Worm (Caenorhabditis elegans): ENCODE results near the gene ctr-9.
A peak's percentile ranks its signal among the peaks of the same experiment; 100 is the strongest.

Gene ctr-9

DNA sequence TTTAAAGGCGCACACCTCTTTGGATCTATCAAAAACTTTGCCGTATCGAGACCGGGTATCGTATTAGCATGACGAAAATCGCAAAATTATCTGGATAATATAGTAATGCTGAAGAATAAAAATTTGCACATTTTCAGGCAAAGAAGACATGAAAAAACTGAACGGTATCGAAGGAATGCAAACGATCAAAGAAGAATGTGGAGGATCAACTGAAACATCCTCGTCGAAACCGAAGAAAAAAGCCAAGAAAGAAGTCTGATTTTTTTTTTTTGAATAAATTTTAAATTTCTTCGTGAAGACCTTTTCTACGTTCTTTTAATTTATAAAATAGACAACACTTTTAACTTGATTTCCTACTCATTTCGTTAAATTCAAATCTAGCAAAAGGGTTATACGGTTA, 53.6 kb downstream of the ctr-9 start, which contains the start of gene ZK1098.12:
Gene ZK1098.12, plus strand, starts transcription at position 301 of the 400 bp plus-strand sequence.
- no peak for TF ChIP-seq efl-1 (optimal IDR thresholded peaks at IDR 0.05)
- TF ChIP-seq efl-1 (GFP tag; optimal IDR thresholded peaks at IDR 0.05 in 1 of 2): peak in 1 of 2 experiments; percentile 76
- TF ChIP-seq nhr-85 (tag): no peak

- TF ChIP-seq C34B4.2 (tag; optimal IDR thresholded peaks at IDR 0.05): no peak
- TF ChIP-seq elt-3 (tag; optimal IDR thresholded peaks at IDR 0.05): peak in 2 of 6 experiments; percentile 29 to 54
- no peak for TF ChIP-seq vab-15 (tag; optimal IDR thresholded peaks at IDR 0.05)
- TF ChIP-seq Y116A8C.19 (tag; optimal IDR thresholded peaks at IDR 0.05; ENCODE audit: borderline replicate concordance): no peak
- TF ChIP-seq efl-1 (optimal IDR thresholded peaks at IDR 0.05): peak; percentile 85 to 88
- peak; percentile 82 to 98 for TF ChIP-seq efl-1 (GFP tag; optimal IDR thresholded peaks at IDR 0.05 in 1 of 2)
- peak; percentile 92 for TF ChIP-seq unc-86 (tag; optimal IDR thresholded peaks at IDR 0.05)
- TF ChIP-seq nhr-20 (tag; optimal IDR thresholded peaks at IDR 0.05): peak; percentile 90
- peak; percentile 76 for TF ChIP-seq jun-1 (tag; optimal IDR thresholded peaks at IDR 0.05)
- peak; percentile 95 for TF ChIP-seq mep-1 (tag; optimal IDR thresholded peaks at IDR 0.05)
- TF ChIP-seq fos-1 (tag; optimal IDR thresholded peaks at IDR 0.05): peak; percentile 77
- peak; percentile 87 for TF ChIP-seq nhr-19 (GFP tag; conservative IDR thresholded peaks at IDR 0.05)
- TF ChIP-seq nhr-12 (tag; optimal IDR thresholded peaks at IDR 0.05): no peak
- TF ChIP-seq alr-1 (tag; optimal IDR thresholded peaks at IDR 0.05; ENCODE audit: borderline replicate concordance): no peak
- TF ChIP-seq grh-1 (GFP tag; IDR thresholded peaks at IDR 0.05): no peak; the same call in 1 of the 2 replicates
- peak; percentile 85 for TF ChIP-seq ceh-8 (GFP tag; optimal IDR thresholded peaks at IDR 0.05)
- TF ChIP-seq fkh-8 (tag; optimal IDR thresholded peaks at IDR 0.05): peak; percentile 90
- TF ChIP-seq unc-30 (tag; optimal IDR thresholded peaks at IDR 0.05): no peak
- TF ChIP-seq lir-3 (tag; optimal IDR thresholded peaks at IDR 0.05; ENCODE audit: poor library complexity): peak; percentile 79
- peak; percentile 95 for TF ChIP-seq nhr-71 (tag; optimal IDR thresholded peaks at IDR 0.05)
- peak; percentile 69 for TF ChIP-seq pax-3 (tag; optimal IDR thresholded peaks at IDR 0.05)
- TF ChIP-seq snpc-4 (tag; optimal IDR thresholded peaks at IDR 0.05): peak; percentile 73
- TF ChIP-seq nhr-85 (tag): peak; percentile 88
- no peak for TF ChIP-seq hlh-4 (tag; optimal IDR thresholded peaks at IDR 0.05)
- TF ChIP-seq skn-1 (tag; optimal IDR thresholded peaks at IDR 0.05): peak; percentile 87
- TF ChIP-seq C16A3.4 (tag; optimal IDR thresholded peaks at IDR 0.05): peak; percentile 85
- peak; percentile 93 for TF ChIP-seq tbx-2 (tag; optimal IDR thresholded peaks at IDR 0.05)
- TF ChIP-seq lsy-2 (tag; optimal IDR thresholded peaks at IDR 0.05): peak; percentile 99 to 100
- peak; percentile 92 for TF ChIP-seq nhr-47 (tag; optimal IDR thresholded peaks at IDR 0.05)
- TF ChIP-seq C04F5.9 (tag; optimal IDR thresholded peaks at IDR 0.05): peak; percentile 83
- TF ChIP-seq ets-5 (GFP tag; IDR thresholded peaks at IDR 0.05): no peak
- TF ChIP-seq ceh-82 (tag; optimal IDR thresholded peaks at IDR 0.05): peak; percentile 78 to 92 (median 89)
- TF ChIP-seq pag-3 (tag; optimal IDR thresholded peaks at IDR 0.05; ENCODE audit: borderline replicate concordance, insufficient read depth): no peak
- peak; percentile 48 to 98 for TF ChIP-seq mdl-1 (tag; optimal IDR thresholded peaks at IDR 0.05)
- no peak for TF ChIP-seq nhr-76 (tag; optimal IDR thresholded peaks at IDR 0.05)
- peak; percentile 89 for TF ChIP-seq dsc-1 (tag; optimal IDR thresholded peaks at IDR 0.05)
- TF ChIP-seq unc-62 (GFP tag; optimal IDR thresholded peaks at IDR 0.05): no peak
- peak; percentile 88 for TF ChIP-seq egl-13 (tag; optimal IDR thresholded peaks at IDR 0.05)
- no peak for TF ChIP-seq egl-27 (tag; optimal IDR thresholded peaks at IDR 0.05)
- peak; percentile 89 for TF ChIP-seq irx-1 (tag; optimal IDR thresholded peaks at IDR 0.05)
- TF ChIP-seq hpl-2 (GFP tag; optimal IDR thresholded peaks at IDR 0.05): peak; percentile 7
- peak; percentile 51 for TF ChIP-seq ceh-63 (GFP tag; optimal IDR thresholded peaks at IDR 0.05)
- TF ChIP-seq mab-9 (GFP tag; IDR thresholded peaks at IDR 0.05): peak; percentile 69; the same call in 1 of the 2 replicates
- peak; percentile 94 for TF ChIP-seq swsn-7 (tag; optimal IDR thresholded peaks at IDR 0.05)
- TF ChIP-seq nhr-84 (tag; optimal IDR thresholded peaks at IDR 0.05): no peak
- TF ChIP-seq efl-3 (GFP tag; optimal IDR thresholded peaks at IDR 0.05): peak; percentile 8
- peak; percentile 90 for TF ChIP-seq xbp-1 (tag; optimal IDR thresholded peaks at IDR 0.05)
- TF ChIP-seq nhr-90 (tag; optimal IDR thresholded peaks at IDR 0.05; ENCODE audit: poor library complexity): peak; percentile 67
Observed at ce11 chrIII:9546016-9546659, 54.9 kb downstream of the ctr-9 start, which contains the start of gene unc-16. TSS of gene unc-16 (plus strand) at chrIII:9546258.
